Fruit fly (Drosophila melanogaster): ENCODE data around the gene CG17917.

- no peak for TF ChIP-seq CG8478 (optimal IDR thresholded peaks at IDR 0.05)
- no peak for TF ChIP-seq psq (optimal IDR thresholded peaks at IDR 0.05)
- no peak for TF ChIP-seq EcR (GFP tag; optimal IDR thresholded peaks at IDR 0.05)
- no peak for TF ChIP-seq pan (optimal IDR thresholded peaks at IDR 0.05)
- no peak for TF ChIP-seq Dll (optimal IDR thresholded peaks at IDR 0.05)
- no peak for TF ChIP-seq usp (GFP tag; optimal IDR thresholded peaks at IDR 0.05)
Measured at dm6 chr3R:6339795-6340194, 2.0 kb upstream of the CG17917 start, which contains the start of gene Osi20.
